Fruit fly (Drosophila melanogaster) whole organism, wandering third instar larva: ENCODE results near the gene CG32985.

Experiments used
- Abd-B ChIP-seq: fragments of >200 bp; optimal IDR thresholded peaks from 2 replicates; lab custom pipeline; 2017; ENCODE audit warnings: missing biosample characterization, missing genetic modification characterization
- CG9705 ChIP-seq: fragments of 200-800 bp; sonication (Bioruptor generic); optimal IDR thresholded peaks from 2 replicates; lab custom pipeline; 2018; ENCODE audit warnings: missing biosample characterization, mild to moderate bottlenecking, missing genetic modification characterization
- CrebA ChIP-seq: fragments of 200-800 bp; sonication (Bioruptor generic); optimal IDR thresholded peaks from 2 replicates; lab custom pipeline; 2016; ENCODE audit warnings: missing biosample characterization, mild to moderate bottlenecking, missing genetic modification characterization, borderline replicate concordance
- Hnf4 ChIP-seq: fragments of 200-800 bp; sonication (Bioruptor generic); optimal IDR thresholded peaks from 2 replicates; lab custom pipeline; 2016; ENCODE audit warnings: missing biosample characterization, mild to moderate bottlenecking, missing genetic modification characterization
- Myc ChIP-seq: fragments of >200 bp; optimal IDR thresholded peaks from 2 replicates; lab custom pipeline; 2017
- Sp1 ChIP-seq: fragments of 200-800 bp; sonication (Bioruptor generic); optimal IDR thresholded peaks from 3 replicates; lab custom pipeline; 2019; ENCODE audit warnings: missing biosample characterization, mild to moderate bottlenecking, missing genetic modification characterization, moderate library complexity
- ey ChIP-seq: fragments of 200-800 bp; sonication (Bioruptor generic); optimal IDR thresholded peaks from 2 replicates; lab custom pipeline; 2016; ENCODE audit warnings: missing biosample characterization, missing genetic modification characterization
- jim ChIP-seq: fragments of 175-275, 200-325 bp; sonication (Bioruptor generic); optimal IDR thresholded peaks from 2 replicates; lab custom pipeline; 2016; ENCODE audit warnings: missing biosample characterization, mild to moderate bottlenecking, missing genetic modification characterization

DNA sequence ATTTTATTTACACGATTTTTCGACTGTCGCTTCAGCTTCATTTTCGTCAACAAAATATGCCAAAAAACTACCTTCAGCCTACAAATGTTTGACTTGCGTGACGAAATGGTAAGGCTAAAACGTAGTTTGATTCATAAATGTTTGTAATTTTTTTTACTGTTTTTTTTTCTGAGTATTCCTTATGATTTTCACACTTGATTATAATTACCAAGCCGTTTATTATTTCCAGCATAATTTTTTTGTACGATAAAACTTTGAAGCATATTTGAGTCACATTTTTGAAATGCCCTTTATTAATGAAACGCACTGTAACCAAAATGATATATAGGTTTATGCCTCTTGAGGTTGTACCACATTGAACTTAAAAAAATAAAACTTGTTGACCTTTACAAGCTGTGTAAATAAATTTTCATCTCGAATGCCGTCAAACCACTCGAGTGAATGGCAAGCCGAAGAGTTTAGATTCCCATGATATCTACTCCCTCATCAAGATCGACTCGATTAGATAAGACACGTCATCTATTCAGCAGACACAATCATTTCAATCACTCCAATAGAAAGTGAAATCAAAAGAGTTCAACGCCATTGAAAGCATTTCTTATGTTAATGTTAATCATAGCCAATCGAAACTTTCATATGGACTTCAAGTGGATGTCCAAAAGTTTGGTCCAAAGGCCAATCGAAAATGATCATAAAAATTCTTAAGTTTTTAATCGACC is 20.4 kb downstream of the CG32985 start:
- TF ChIP-seq ey (GFP tag; lab: Kevin White, UChicago) = no peak
- no peak for TF ChIP-seq Myc (lab: Kevin White, UChicago)
- TF ChIP-seq Abd-B (GFP tag; lab: Kevin White, UChicago) = no peak
- TF ChIP-seq Sp1 (GFP tag; lab: Kevin White, UChicago) = no peak
- no peak for TF ChIP-seq jim (GFP tag; lab: Kevin White, UChicago)
- no peak for TF ChIP-seq CG9705 (GFP tag; lab: Kevin White, UChicago)
- no peak for TF ChIP-seq CrebA
- no peak for TF ChIP-seq Hnf4
